Fruit fly (Drosophila melanogaster): ENCODE measurements around the gene pch2.

pch2 gene

DNA sequence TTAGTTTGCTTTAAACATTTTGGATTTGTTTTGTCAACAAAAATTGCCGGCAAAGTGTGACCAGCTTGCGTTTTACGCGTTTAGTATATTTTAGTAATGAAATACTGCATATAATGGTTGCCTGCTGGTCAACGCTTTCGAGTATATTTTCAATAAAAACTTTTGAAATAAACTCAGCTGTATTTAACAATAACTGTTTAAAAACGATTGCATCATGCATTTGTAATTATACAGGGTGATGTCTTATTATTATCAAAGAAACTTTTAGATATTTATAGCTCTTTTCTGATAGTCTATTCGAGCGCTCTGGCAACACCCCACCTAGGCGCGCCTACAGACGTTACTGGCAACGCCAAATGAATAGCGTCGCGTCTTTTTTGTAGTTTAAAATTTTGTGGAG is 2.2 kb upstream of the pch2 start, which contains the start of gene Cenp-C (continued):
- TF ChIP-seq CG2129 (GFP tag; IDR thresholded peaks at IDR 0.05; ENCODE audit: partially characterized antibody) (no peak), row (GFP tag; IDR thresholded peaks at IDR 0.05) (peak; percentile 71; the same call in 2 of the 3 replicates), eve (GFP tag; optimal IDR thresholded peaks at IDR 0.05) (no peak), CG3163 (GFP tag; optimal IDR thresholded peaks at IDR 0.05) (no peak), repo (GFP tag; optimal IDR thresholded peaks at IDR 0.05) (no peak), NC2β (GFP tag; optimal IDR thresholded peaks at IDR 0.05) (peak; percentile 42), dpn (GFP tag; optimal IDR thresholded peaks at IDR 0.05) (peak; percentile 14 to 30), ftz-f1 (GFP tag; optimal IDR thresholded peaks at IDR 0.05) (no peak), TFAM (GFP tag; optimal IDR thresholded peaks at IDR 0.05) (no peak), Dad (GFP tag; optimal IDR thresholded peaks at IDR 0.05) (no peak), CG7963 (GFP tag; IDR thresholded peaks at IDR 0.05; ENCODE audit: partially characterized antibody) (no peak), HLH54F (GFP tag; optimal IDR thresholded peaks at IDR 0.05) (peak; percentile 48), CG32772 (GFP tag; IDR thresholded peaks at IDR 0.05) (no peak), BtbVII (GFP tag; optimal IDR thresholded peaks at IDR 0.05) (no peak), zfh1 (GFP tag; IDR thresholded peaks at IDR 0.05) (0 out of 3 replicates have a peak, but pooled peaks have one; percentile 25), Ravus (GFP tag; IDR thresholded peaks at IDR 0.05) (no peak), CG11247 (GFP tag; IDR thresholded peaks at IDR 0.05) (no peak), Abd-B (GFP tag; optimal IDR thresholded peaks at IDR 0.05) (peak; percentile 55), CG9727 (GFP tag; optimal IDR thresholded peaks at IDR 0.05) (no peak), CG9437 (GFP tag; optimal IDR thresholded peaks at IDR 0.05) (no peak), CG10431 (GFP tag; optimal IDR thresholded peaks at IDR 0.05) (no peak), CG9817 (tag; optimal IDR thresholded peaks at IDR 0.05) (peak; percentile 21), CG8765 (GFP tag; IDR thresholded peaks at IDR 0.05) (no peak), CG3407 (GFP tag; optimal IDR thresholded peaks at IDR 0.05) (no peak), CG34224 (GFP tag; IDR thresholded peaks at IDR 0.05; ENCODE audit: partially characterized antibody) (no peak), exex (tag; optimal IDR thresholded peaks at IDR 0.05) (no peak), HLH4C (GFP tag; IDR thresholded peaks at IDR 0.05; ENCODE audit: partially characterized antibody) (no peak), CG11456 (GFP tag; IDR thresholded peaks at IDR 0.05) (no peak), Optix (GFP tag; IDR thresholded peaks at IDR 0.05) (no peak), CG12769 (tag; optimal IDR thresholded peaks at IDR 0.05) (no peak), Sin3A (optimal IDR thresholded peaks at IDR 0.05) (peak; percentile 84), Ets97D (GFP tag; optimal IDR thresholded peaks at IDR 0.05) (peak; percentile 72), zen (tag; optimal IDR thresholded peaks at IDR 0.05) (peak; percentile 17), CG10209 (GFP tag; optimal IDR thresholded peaks at IDR 0.05) (no peak), CG7556 (GFP tag; optimal IDR thresholded peaks at IDR 0.05) (no peak), oc (tag; optimal IDR thresholded peaks at IDR 0.05) (no peak), chif (GFP tag; optimal IDR thresholded peaks at IDR 0.05) (peak in 1 of 2 experiments; percentile 23), CG12942 (GFP tag; optimal IDR thresholded peaks at IDR 0.05) (peak; percentile 25), CG17612 (GFP tag; IDR thresholded peaks at IDR 0.05) (no peak), CG8924 (tag; optimal IDR thresholded peaks at IDR 0.05) (no peak), Dip3 (GFP tag; optimal IDR thresholded peaks at IDR 0.05) (peak; percentile 44), CG1832 (GFP tag; optimal IDR thresholded peaks at IDR 0.05) (no peak), prd (optimal IDR thresholded peaks at IDR 0.05) (no peak), prd (GFP tag; IDR thresholded peaks at IDR 0.05) (peak; percentile 47; the same call in 2 of the 3 replicates), CG11504 (tag; optimal IDR thresholded peaks at IDR 0.05) (no peak), Aef1 (GFP tag; IDR thresholded peaks at IDR 0.05) (no peak; the same call in 2 of the 3 replicates), Camta (GFP tag; optimal IDR thresholded peaks at IDR 0.05) (peak; percentile 23), ato (GFP tag; IDR thresholded peaks at IDR 0.05; ENCODE audit: partially characterized antibody) (no peak), CG11696 (GFP tag; IDR thresholded peaks at IDR 0.05) (no peak), crol (GFP tag; IDR thresholded peaks at IDR 0.05) (no peak), CG12104 (GFP tag; optimal IDR thresholded peaks at IDR 0.05) (no peak), CG15073 (GFP tag; optimal IDR thresholded peaks at IDR 0.05) (no peak)

Data from whole organism, embryonic.